Fruit fly (Drosophila melanogaster) whole organism, embryonic: ENCODE measurements around the gene schlank.

ENCODE experiments used
- ATbp ChIP-seq: fragments of 200-800 bp; sonication (Bioruptor generic); optimal IDR thresholded peaks from 2 replicates; lab custom pipeline; 2017; ENCODE audit warnings: missing biosample characterization, mild to moderate bottlenecking, missing genetic modification characterization, missing genetic modification reagents
- BtbVII ChIP-seq: fragments of 200-800 bp; sonication (Bioruptor generic); optimal IDR thresholded peaks from 3 replicates; lab custom pipeline; 2017; ENCODE audit warnings: missing biosample characterization, mild to moderate bottlenecking, missing genetic modification characterization
- CG1024 ChIP-seq: fragments of 200-800 bp; sonication (Bioruptor generic); IDR thresholded peaks from 2 replicates; pipeline ENCODE4 v1.3.6; 2022; ENCODE audit warnings: missing biosample characterization, missing genetic modification characterization
- CG10462 ChIP-seq: fragments of 200-800 bp; sonication (Bioruptor generic); optimal IDR thresholded peaks from 2 replicates; lab custom pipeline; 2016; ENCODE audit warnings: missing biosample characterization, missing genetic modification characterization
- CG11696 ChIP-seq: fragments of 200-800 bp; sonication (Bioruptor generic); IDR thresholded peaks from 2 replicates; pipeline ENCODE4 v1.3.6; 2022; ENCODE audit warnings: missing biosample characterization, missing genetic modification characterization
- CG13424 ChIP-seq: fragments of 200-800 bp; sonication (Bioruptor generic); optimal IDR thresholded peaks from 2 replicates; lab custom pipeline; 2019; ENCODE audit warnings: missing biosample characterization, mild to moderate bottlenecking, missing genetic modification characterization, moderate library complexity
- CG14050 ChIP-seq: fragments of 200-800 bp; sonication (Bioruptor generic); IDR thresholded peaks from 3 replicates; pipeline ENCODE4 v1.3.6; 2022; ENCODE audit warnings: missing biosample characterization, missing genetic modification characterization
- CG16815 ChIP-seq: fragments of 200-800 bp; sonication (Bioruptor generic); optimal IDR thresholded peaks from 3 replicates; lab custom pipeline; 2017; ENCODE audit warnings: missing biosample characterization, mild to moderate bottlenecking, missing genetic modification characterization
- CG17328 ChIP-seq: fragments of 200-800 bp; sonication (Bioruptor generic); IDR thresholded peaks from 2 replicates; pipeline ENCODE4 v1.3.6; 2022; ENCODE audit warnings: missing biosample characterization, missing genetic modification characterization
- CG34422 ChIP-seq: fragments of 200-800 bp; sonication (Bioruptor generic); IDR thresholded peaks from 3 replicates; pipeline ENCODE4 v1.3.6; 2022; ENCODE audit warnings: missing biosample characterization, missing genetic modification characterization
- CG3847 ChIP-seq: fragments of 200-800 bp; sonication (Bioruptor generic); IDR thresholded peaks from 2 replicates; pipeline ENCODE4 v1.3.6; 2022; ENCODE audit warnings: missing biosample characterization, missing genetic modification characterization
- CG7786 ChIP-seq: fragments of 200-800 bp; sonication (Bioruptor generic); optimal IDR thresholded peaks from 2 replicates; lab custom pipeline; 2016; ENCODE audit warnings: missing biosample characterization, missing genetic modification characterization
- CG7839 ChIP-seq: fragments of 200-800 bp; sonication (Bioruptor generic); optimal IDR thresholded peaks from 3 replicates; lab custom pipeline; 2018; ENCODE audit warnings: missing biosample characterization, mild to moderate bottlenecking, missing genetic modification characterization, moderate library complexity
- CG7987 ChIP-seq: fragments of 200-800 bp; sonication (Bioruptor generic); optimal IDR thresholded peaks from 2 replicates; lab custom pipeline; 2018; ENCODE audit warnings: missing biosample characterization, mild to moderate bottlenecking, missing genetic modification characterization, moderate library complexity
- CG8089 ChIP-seq: fragments of 200-800 bp; sonication (Bioruptor generic); optimal IDR thresholded peaks from 3 replicates; lab custom pipeline; 2016; ENCODE audit warnings: missing biosample characterization, missing genetic modification characterization
- CG8765 ChIP-seq: fragments of 200-800 bp; sonication (Bioruptor generic); IDR thresholded peaks from 2 replicates; pipeline ENCODE4 v1.3.6; 2022; ENCODE audit warnings: missing biosample characterization, missing genetic modification characterization
- CG8944 ChIP-seq: fragments of 200-800 bp; sonication (Bioruptor generic); optimal IDR thresholded peaks from 3 replicates; lab custom pipeline; 2016; ENCODE audit warnings: missing biosample characterization, missing genetic modification characterization
- Deaf1 ChIP-seq: fragments of 200-800 bp; optimal IDR thresholded peaks from 3 replicates; lab custom pipeline; 2019; ENCODE audit warnings: missing biosample characterization, mild to moderate bottlenecking, missing genetic modification characterization, moderate library complexity
- Dek ChIP-seq: fragments of 200-800 bp; sonication (Bioruptor generic); optimal IDR thresholded peaks from 3 replicates; lab custom pipeline; 2019; ENCODE audit warnings: missing biosample characterization, mild to moderate bottlenecking, missing genetic modification characterization, moderate library complexity
- E2f2 ChIP-seq: fragments of 200-800 bp; sonication (Bioruptor generic); IDR thresholded peaks from 2 replicates; pipeline ENCODE4 v1.3.6; 2022; ENCODE audit warnings: missing biosample characterization, missing genetic modification characterization
- Meics ChIP-seq: fragments of 200-800 bp; sonication (Bioruptor generic); optimal IDR thresholded peaks from 2 replicates; lab custom pipeline; 2017; ENCODE audit warnings: missing biosample characterization, mild to moderate bottlenecking, missing genetic modification characterization
- NfI ChIP-seq: fragments of 200-800 bp; sonication (Bioruptor generic); optimal IDR thresholded peaks from 3 replicates; lab custom pipeline; 2018; ENCODE audit warnings: missing biosample characterization, mild to moderate bottlenecking, missing genetic modification characterization, moderate library complexity
- Oaz ChIP-seq: fragments of 200-800 bp; sonication (Bioruptor generic); IDR thresholded peaks from 2 replicates; pipeline ENCODE4 v1.3.6; 2022; ENCODE audit warnings: missing biosample characterization, missing genetic modification characterization
- Opbp ChIP-seq: fragments of 200-800 bp; sonication (Bioruptor generic); IDR thresholded peaks from 3 replicates; pipeline ENCODE4 v1.3.6; 2022; ENCODE audit warnings: missing biosample characterization, missing genetic modification characterization; ENCODE audit not compliant: partially characterized antibody
- Rfx ChIP-seq: fragments of 200-800 bp; sonication (Bioruptor generic); IDR thresholded peaks from 2 replicates; pipeline ENCODE4 v1.3.6; 2022; ENCODE audit warnings: missing biosample characterization, missing genetic modification characterization
- Six4 ChIP-seq: fragments of 200-800 bp; sonication (Bioruptor generic); optimal IDR thresholded peaks from 2 replicates; lab custom pipeline; 2016; ENCODE audit warnings: missing biosample characterization, missing genetic modification characterization
- Vsx1 ChIP-seq: fragments of 200-800 bp; sonication (Bioruptor generic); optimal IDR thresholded peaks from 2 replicates; lab custom pipeline; 2017; ENCODE audit warnings: missing biosample characterization, mild to moderate bottlenecking, missing genetic modification characterization, missing genetic modification reagents
- az2 ChIP-seq: fragments of 200-800 bp; sonication (Bioruptor generic); optimal IDR thresholded peaks from 3 replicates; lab custom pipeline; 2016; ENCODE audit warnings: missing biosample characterization, missing genetic modification characterization
- cato ChIP-seq: fragments of 200-800 bp; sonication (Bioruptor generic); optimal IDR thresholded peaks from 2 replicates; lab custom pipeline; 2016; ENCODE audit warnings: missing biosample characterization, missing genetic modification characterization, borderline replicate concordance
- chm ChIP-seq: fragments of 200-800 bp; sonication (Bioruptor generic); IDR thresholded peaks from 2 replicates; pipeline ENCODE4 v1.3.6; 2022; ENCODE audit warnings: missing biosample characterization, missing genetic modification characterization
- chn ChIP-seq: fragments of 200-800 bp; sonication (Bioruptor generic); optimal IDR thresholded peaks from 2 replicates; lab custom pipeline; 2016; ENCODE audit warnings: missing biosample characterization, missing genetic modification characterization
- crp ChIP-seq, 2 experiments: fragments of 200-800 bp; sonication (Bioruptor generic); optimal IDR thresholded peaks; 2 replicates in 1 of 2; 3 replicates in 1 of 2; lab custom pipeline; 2017; ENCODE audit warnings: missing biosample characterization in 2 of 2, missing genetic modification characterization in 2 of 2, mild to moderate bottlenecking in 1 of 2, moderate library complexity in 1 of 2
- eyg ChIP-seq: fragments of 200-800 bp; sonication (Bioruptor generic); optimal IDR thresholded peaks from 3 replicates; lab custom pipeline; 2016; ENCODE audit warnings: missing biosample characterization, missing genetic modification characterization
- fd102C ChIP-seq: fragments of 200-800 bp; sonication (Bioruptor generic); optimal IDR thresholded peaks from 2 replicates; lab custom pipeline; 2018; ENCODE audit warnings: missing biosample characterization, mild to moderate bottlenecking, missing genetic modification characterization, moderate library complexity
- fd64A ChIP-seq: fragments of 200-800 bp; sonication (Bioruptor generic); optimal IDR thresholded peaks from 3 replicates; lab custom pipeline; 2018; ENCODE audit warnings: missing biosample characterization, mild to moderate bottlenecking, missing genetic modification characterization
- fd96Cb ChIP-seq: fragments of 200-800 bp; sonication (Bioruptor generic); optimal IDR thresholded peaks from 2 replicates; lab custom pipeline; 2018; ENCODE audit warnings: missing biosample characterization, mild to moderate bottlenecking, missing genetic modification characterization, moderate library complexity
- ind ChIP-seq: fragments of 200-800 bp; sonication (Bioruptor generic); optimal IDR thresholded peaks from 3 replicates; lab custom pipeline; 2016; ENCODE audit warnings: missing biosample characterization, missing genetic modification characterization
- insv ChIP-seq, 2 experiments: fragments of 200-800 bp; sonication (Bioruptor generic); optimal IDR thresholded peaks; 3 replicates each; lab custom pipeline; 2016 to 2018; ENCODE audit warnings: missing biosample characterization in 2 of 2, missing genetic modification characterization in 2 of 2
- lab ChIP-seq: fragments of 200-800 bp; sonication (Bioruptor generic); optimal IDR thresholded peaks from 3 replicates; lab custom pipeline; 2017; ENCODE audit warnings: missing biosample characterization, missing genetic modification characterization, mild to moderate bottlenecking, moderate library complexity, missing genetic modification reagents
- mirr ChIP-seq: fragments of 200-800 bp; sonication (Bioruptor generic); optimal IDR thresholded peaks from 3 replicates; lab custom pipeline; 2018; ENCODE audit warnings: missing biosample characterization, mild to moderate bottlenecking, missing genetic modification characterization
- pan ChIP-seq, 4 experiments: fragments of >200 bp in 3 of 4; fragments of 200-800 bp in 1 of 4; sonication (Bioruptor generic) in 1 of 4; optimal IDR thresholded peaks in 3 of 4; IDR thresholded peaks in 1 of 4; 2 replicates each; pipeline versions ENCODE4 v1.3.6 to Lab custom; 2017 to 2022; ENCODE audit warnings: missing biosample characterization in 2 of 4, missing genetic modification characterization in 2 of 4, mixed read lengths in 1 of 4
- pho ChIP-seq: fragments of 200-800 bp; sonication (Bioruptor generic); optimal IDR thresholded peaks from 2 replicates; lab custom pipeline; 2016; ENCODE audit warnings: missing biosample characterization, missing genetic modification characterization
- sd ChIP-seq: fragments of 200-800 bp; sonication (Bioruptor generic); optimal IDR thresholded peaks from 3 replicates; lab custom pipeline; 2018; ENCODE audit warnings: missing biosample characterization, mild to moderate bottlenecking, missing genetic modification characterization, moderate library complexity
- seq ChIP-seq: fragments of 200-800 bp; sonication (Bioruptor generic); IDR thresholded peaks from 2 replicates; pipeline ENCODE4 v1.3.6; 2022; ENCODE audit warnings: missing biosample characterization, missing genetic modification characterization
- ttk ChIP-seq: fragments of 200-800 bp; sonication (Bioruptor generic); IDR thresholded peaks from 2 replicates; pipeline ENCODE4 v2.1.2; 2022; ENCODE audit warnings: missing biosample characterization, missing genetic modification characterization
- twi ChIP-seq: fragments of 200-800 bp; optimal IDR thresholded peaks from 2 replicates; lab custom pipeline; 2019; ENCODE audit warnings: missing biosample characterization, mild to moderate bottlenecking, missing genetic modification characterization, moderate library complexity
- wor ChIP-seq: fragments of 200-800 bp; sonication (Bioruptor generic); IDR thresholded peaks from 2 replicates; pipeline ENCODE4 v1.3.6; 2022; ENCODE audit warnings: missing biosample characterization, missing genetic modification characterization
- zen ChIP-seq: fragments of 200-800 bp; sonication (Bioruptor generic); optimal IDR thresholded peaks from 3 replicates; lab custom pipeline; 2018; ENCODE audit warnings: missing biosample characterization, mild to moderate bottlenecking, missing genetic modification characterization, moderate library complexity
- zen2 ChIP-seq: fragments of 200-800 bp; sonication (Bioruptor generic); IDR thresholded peaks from 3 replicates; pipeline ENCODE4 v1.3.6; 2022; ENCODE audit warnings: missing biosample characterization, missing genetic modification characterization; ENCODE audit not compliant: partially characterized antibody
- zfh1 ChIP-seq: fragments of 200-800 bp; sonication (Bioruptor generic); IDR thresholded peaks from 3 replicates; pipeline ENCODE4 v1.3.6; 2022; ENCODE audit warnings: missing biosample characterization, missing genetic modification characterization

schlank gene

dm6 chrX:6291083-6291699, 24.2 kb upstream of the schlank start, which contains the start of the genes Rpt4 and mldr (continued):
- TF ChIP-seq CG7839 (tag; lab: Kevin White, UChicago): no peak
- TF ChIP-seq chm (GFP tag; lab: Robert Waterston, UW): no peak
- TF ChIP-seq pan (optimal IDR thresholded peaks at IDR 0.05; lab: Kevin White, UChicago): no peak
- TF ChIP-seq pan (GFP tag; optimal IDR thresholded peaks at IDR 0.05 in 1 of 2, IDR thresholded peaks at IDR 0.05 in 1 of 2): no peak
- TF ChIP-seq az2 (GFP tag; lab: Kevin White, UChicago): no peak
- TF ChIP-seq zfh1 (GFP tag; lab: Robert Waterston, UW): no peak
- no peak for TF ChIP-seq fd96Cb (tag; lab: Kevin White, UChicago)
- no peak for TF ChIP-seq fd102C (GFP tag; lab: Kevin White, UChicago)
- TF ChIP-seq CG16815 (GFP tag; lab: Kevin White, UChicago): no peak
- TF ChIP-seq eyg (GFP tag; lab: Kevin White, UChicago): no peak
- TF ChIP-seq CG17328 (GFP tag; lab: Robert Waterston, UW): no peak
- TF ChIP-seq seq (GFP tag; lab: Robert Waterston, UW): no peak
- TF ChIP-seq pho (GFP tag; lab: Kevin White, UChicago): no peak
- no peak for TF ChIP-seq CG8944 (GFP tag; lab: Kevin White, UChicago)
- no peak for TF ChIP-seq twi
- TF ChIP-seq CG10462 (GFP tag; lab: Kevin White, UChicago): no peak
- TF ChIP-seq crp (GFP tag; optimal IDR thresholded peaks at IDR 0.05; lab: Kevin White, UChicago): peak in 1 of 2 experiments; percentile 53
- TF ChIP-seq Rfx (GFP tag; lab: Robert Waterston, UW): 0 out of 2 replicates have a peak, but pooled peaks have one; percentile 16
- TF ChIP-seq zen: no peak
- TF ChIP-seq Deaf1 (tag; lab: Kevin White, UChicago): no peak
- TF ChIP-seq Opbp (GFP tag; lab: Robert Waterston, UW): no peak
- no peak for TF ChIP-seq CG1024
- TF ChIP-seq CG7987 (GFP tag; lab: Kevin White, UChicago): no peak
- no peak for TF ChIP-seq Dek (tag; lab: Kevin White, UChicago)
- no peak for TF ChIP-seq CG8765 (GFP tag; lab: Robert Waterston, UW)
- TF ChIP-seq zen2 (GFP tag; lab: Robert Waterston, UW): no peak
- no peak for TF ChIP-seq wor (GFP tag; lab: Robert Waterston, UW)
- no peak for TF ChIP-seq CG11696 (GFP tag; lab: Robert Waterston, UW)
- no peak for TF ChIP-seq CG13424 (tag; lab: Kevin White, UChicago)
- no peak for TF ChIP-seq chn
- no peak for TF ChIP-seq ttk (GFP tag; lab: Robert Waterston, UW)
- TF ChIP-seq E2f2 (GFP tag; lab: Robert Waterston, UW): peak; percentile 48; the same call in 1 of the 2 replicates
- no peak for TF ChIP-seq fd64A
- peak; percentile 70; the same call in 1 of the 3 replicates for TF ChIP-seq CG34422 (GFP tag; lab: Robert Waterston, UW)
- no peak for TF ChIP-seq CG8089 (GFP tag; lab: Kevin White, UChicago)
- TF ChIP-seq ATbp: no peak
- TF ChIP-seq Meics (GFP tag; lab: Kevin White, UChicago): no peak
- TF ChIP-seq mirr (GFP tag; lab: Kevin White, UChicago): no peak
- no peak for TF ChIP-seq Oaz
- TF ChIP-seq Six4 (GFP tag; lab: Kevin White, UChicago): no peak
- no peak for TF ChIP-seq NfI (GFP tag; lab: Kevin White, UChicago)
- no peak for TF ChIP-seq BtbVII (GFP tag; lab: Kevin White, UChicago)
- peak; percentile 94 to 99 for TF ChIP-seq insv (GFP tag; optimal IDR thresholded peaks at IDR 0.05; lab: Kevin White, UChicago)
- no peak for TF ChIP-seq ind (GFP tag; lab: Kevin White, UChicago)
- TF ChIP-seq Vsx1 (GFP tag; lab: Kevin White, UChicago): no peak
- no peak for TF ChIP-seq CG14050 (GFP tag; lab: Robert Waterston, UW)
- TF ChIP-seq lab (GFP tag; lab: Kevin White, UChicago): no peak
- TF ChIP-seq cato (GFP tag; lab: Kevin White, UChicago): no peak
- TF ChIP-seq CG7786 (GFP tag; lab: Kevin White, UChicago): no peak
- TF ChIP-seq CG3847 (GFP tag; lab: Robert Waterston, UW): peak; percentile 59
- TF ChIP-seq sd (tag; lab: Kevin White, UChicago): no peak
